Fruit fly (Drosophila melanogaster): Measurements from ENCODE around the gene Miro.

Gene Miro

dm6 chr3R:24037538-24038265 is 945 bp downstream of the Miro start, which contains the start of gene spas (continued):
- TF ChIP-seq Sox102F (GFP tag; optimal IDR thresholded peaks at IDR 0.05) (no peak), bbx (GFP tag; IDR thresholded peaks at IDR 0.05; ENCODE audit: partially characterized antibody) (peak; percentile 91), nerfin-2 (GFP tag; IDR thresholded peaks at IDR 0.05; ENCODE audit: partially characterized antibody) (peak; percentile 58; the same call in 1 of the 2 replicates), Dip3 (GFP tag; optimal IDR thresholded peaks at IDR 0.05) (peak; percentile 78), CG6765 (GFP tag; optimal IDR thresholded peaks at IDR 0.05) (no peak), CG1603 (tag; optimal IDR thresholded peaks at IDR 0.05) (peak; percentile 90), zen (tag; optimal IDR thresholded peaks at IDR 0.05) (peak; percentile 59), ro (GFP tag; IDR thresholded peaks at IDR 0.05) (peak; percentile 15; the same call in 1 of the 2 replicates), br (optimal IDR thresholded peaks at IDR 0.05) (no peak), Bteb2 (GFP tag; optimal IDR thresholded peaks at IDR 0.05) (peak; percentile 20), nom (GFP tag; optimal IDR thresholded peaks at IDR 0.05) (no peak), Eip74EF (GFP tag; optimal IDR thresholded peaks at IDR 0.05) (no peak), CG31365 (tag; optimal IDR thresholded peaks at IDR 0.05) (no peak), Bgb (GFP tag; IDR thresholded peaks at IDR 0.05; ENCODE audit: partially characterized antibody) (peak; percentile 94), CoRest (tag; optimal IDR thresholded peaks at IDR 0.05) (peak; percentile 81), pho (GFP tag; optimal IDR thresholded peaks at IDR 0.05) (peak; percentile 83), mam (GFP tag; optimal IDR thresholded peaks at IDR 0.05) (peak; percentile 73), Lim3 (GFP tag; IDR thresholded peaks at IDR 0.05) (no peak), unpg (GFP tag; optimal IDR thresholded peaks at IDR 0.05) (peak; percentile 59), B-H2 (GFP tag; optimal IDR thresholded peaks at IDR 0.05) (peak; percentile 29), CG6175 (GFP tag; IDR thresholded peaks at IDR 0.05) (peak; percentile 23; the same call in 1 of the 3 replicates), pum (GFP tag; optimal IDR thresholded peaks at IDR 0.05) (peak; percentile 80), bowl (GFP tag; IDR thresholded peaks at IDR 0.05) (no peak), CG7963 (GFP tag; IDR thresholded peaks at IDR 0.05; ENCODE audit: partially characterized antibody) (peak; percentile 75; the same call in 2 of the 3 replicates), sim (GFP tag; IDR thresholded peaks at IDR 0.05) (peak; percentile 66), lilli (GFP tag; optimal IDR thresholded peaks at IDR 0.05) (peak; percentile 74), Poxn (GFP tag; IDR thresholded peaks at IDR 0.05) (peak; percentile 39; the same call in 1 of the 2 replicates), Ravus (GFP tag; IDR thresholded peaks at IDR 0.05) (no peak), tx (GFP tag; optimal IDR thresholded peaks at IDR 0.05) (peak; percentile 83), Blimp-1 (GFP tag; optimal IDR thresholded peaks at IDR 0.05) (no peak), Hr51 (GFP tag; optimal IDR thresholded peaks at IDR 0.05) (peak in 1 of 2 experiments; percentile 59), Max (GFP tag; optimal IDR thresholded peaks at IDR 0.05) (peak; percentile 24), p53 (GFP tag; optimal IDR thresholded peaks at IDR 0.05) (no peak), CG11695 (GFP tag; IDR thresholded peaks at IDR 0.05) (0 out of 3 replicates have a peak, but pooled peaks have one; percentile 18), CG5180 (GFP tag; optimal IDR thresholded peaks at IDR 0.05) (no peak), gcm2 (GFP tag; optimal IDR thresholded peaks at IDR 0.05) (no peak), gem (tag; optimal IDR thresholded peaks at IDR 0.05) (peak; percentile 80), Jarid2 (GFP tag; optimal IDR thresholded peaks at IDR 0.05) (no peak), sima (GFP tag; optimal IDR thresholded peaks at IDR 0.05) (no peak), CG30403 (GFP tag; optimal IDR thresholded peaks at IDR 0.05) (peak; percentile 82), CG2202 (tag; optimal IDR thresholded peaks at IDR 0.05) (peak; percentile 3), CG6654 (GFP tag; optimal IDR thresholded peaks at IDR 0.05) (no peak), CG1602 (GFP tag; optimal IDR thresholded peaks at IDR 0.05) (peak; percentile 54), CG6254 (GFP tag; optimal IDR thresholded peaks at IDR 0.05) (peak; percentile 22), CG12942 (GFP tag; optimal IDR thresholded peaks at IDR 0.05) (peak; percentile 69), Taf1 (GFP tag; IDR thresholded peaks at IDR 0.05) (peak; percentile 44; the same call in 1 of the 2 replicates), HLHmδ (GFP tag; optimal IDR thresholded peaks at IDR 0.05) (no peak), CG18476 (GFP tag; optimal IDR thresholded peaks at IDR 0.05) (peak; percentile 43)

Data from whole organism, embryonic.